Worm (Caenorhabditis elegans) whole organism, young adult: ENCODE data around the gene tgt-1.
A peak's percentile ranks its signal among the peaks of the same experiment; 100 is the strongest.

Experiments
- B0261.1 ChIP-seq: sonication (generic microtip); optimal IDR thresholded peaks from 2 replicates; lab custom pipeline; 2016; ENCODE audit warnings: mild to moderate bottlenecking, missing genetic modification characterization, moderate library complexity, missing compliant biosample characterization
- C06A6.2 ChIP-seq: fragments of 200-800 bp; sonication (Bioruptor generic); conservative IDR thresholded peaks from 2 replicates; pipeline ENCODE4 v1.3.6; 2022; ENCODE audit warnings: missing genetic modification characterization, missing compliant biosample characterization
- D2030.7 ChIP-seq: fragments of 200-800 bp; sonication (Bioruptor generic); IDR thresholded peaks from 2 replicates; pipeline ENCODE4 v1.3.6; 2022; ENCODE audit warnings: missing genetic modification reagents, missing genetic modification characterization, missing compliant biosample characterization
- F10E7.11 ChIP-seq: sonication (generic microtip); optimal IDR thresholded peaks from 2 replicates; lab custom pipeline; 2017; ENCODE audit warnings: mild to moderate bottlenecking, missing genetic modification characterization, moderate library complexity, missing compliant biosample characterization
- F23B12.7 ChIP-seq: sonication (generic microtip); optimal IDR thresholded peaks from 2 replicates; lab custom pipeline; 2017; ENCODE audit warnings: missing genetic modification characterization, mild to moderate bottlenecking, missing compliant biosample characterization, antibody characterized with exemption, moderate library complexity; ENCODE audit not compliant: insufficient read depth
- F33H1.4 ChIP-seq: fragments of 200-800 bp; sonication (Bioruptor generic); IDR thresholded peaks from 2 replicates; pipeline ENCODE4 v1.3.6; 2022; ENCODE audit warnings: missing genetic modification reagents, missing genetic modification characterization, missing compliant biosample characterization
- F39B2.1 ChIP-seq: fragments of 200-800 bp; sonication (Bioruptor generic); IDR thresholded peaks from 2 replicates; pipeline ENCODE4 v1.3.6; 2022; ENCODE audit warnings: missing genetic modification reagents, missing genetic modification characterization, missing compliant biosample characterization
- F57A8.1 ChIP-seq: fragments of 200-800 bp; sonication (Bioruptor generic); optimal IDR thresholded peaks from 2 replicates; lab custom pipeline; 2018; ENCODE audit warnings: mild to moderate bottlenecking, missing genetic modification characterization, moderate library complexity, missing compliant biosample characterization
- K11D2.4 ChIP-seq: fragments of 200-800 bp; sonication (Bioruptor generic); IDR thresholded peaks from 2 replicates; pipeline ENCODE4 v1.3.6; 2022; ENCODE audit warnings: missing genetic modification reagents, missing genetic modification characterization, missing compliant biosample characterization
- K12H6.12 ChIP-seq: fragments of 200-800 bp; sonication (Bioruptor generic); optimal IDR thresholded peaks from 2 replicates; lab custom pipeline; 2018; ENCODE audit warnings: mild to moderate bottlenecking, missing genetic modification characterization, missing compliant biosample characterization
- Y53G8AR.9 ChIP-seq: fragments of 200-800 bp; sonication (Bioruptor generic); conservative IDR thresholded peaks from 2 replicates; pipeline ENCODE4 v1.3.6; 2022; ENCODE audit warnings: missing genetic modification reagents, missing genetic modification characterization, missing compliant biosample characterization
- Y95B8A.8 ChIP-seq: fragments of 200-800 bp; sonication (Bioruptor generic); IDR thresholded peaks from 2 replicates; pipeline ENCODE4 v1.3.6; 2022; ENCODE audit warnings: missing genetic modification reagents, missing genetic modification characterization, missing compliant biosample characterization
- ama-1 ChIP-seq, 3 experiments: fragments of 150-350 bp in 1 of 3; sonication (generic microtip) in 2 of 3; optimal IDR thresholded peaks; 2 replicates each; lab custom pipeline; 2014 to 2018; ENCODE audit warnings: missing biosample characterization in 2 of 3, missing genetic modification characterization in 2 of 3, missing genetic modification reagents in 2 of 3
- atf-7 ChIP-seq: sonication (generic microtip); optimal IDR thresholded peaks from 2 replicates; lab custom pipeline; 2017; ENCODE audit warnings: mild to moderate bottlenecking, missing genetic modification characterization, missing compliant biosample characterization
- attf-5 ChIP-seq: fragments of 200-800 bp; sonication (Bioruptor generic); optimal IDR thresholded peaks from 2 replicates; lab custom pipeline; 2018; ENCODE audit warnings: mild to moderate bottlenecking, missing genetic modification characterization, missing compliant biosample characterization
- attf-6 ChIP-seq: fragments of 200-800 bp; sonication (Bioruptor generic); IDR thresholded peaks from 2 replicates; pipeline ENCODE4 v1.3.6; 2022; ENCODE audit warnings: missing genetic modification reagents, missing genetic modification characterization, missing compliant biosample characterization
- ceh-100 ChIP-seq: fragments of 200-800 bp; sonication (Bioruptor generic); IDR thresholded peaks from 2 replicates; pipeline ENCODE4 v1.3.6; 2022; ENCODE audit warnings: missing genetic modification reagents, missing genetic modification characterization, missing compliant biosample characterization
- ceh-40 ChIP-seq: fragments of 200-800 bp; sonication (Bioruptor generic); IDR thresholded peaks from 2 replicates; pipeline ENCODE4 v1.3.6; 2022; ENCODE audit warnings: missing genetic modification characterization, missing compliant biosample characterization
- ceh-58 ChIP-seq: fragments of 200-800 bp; sonication (Bioruptor generic); IDR thresholded peaks from 2 replicates; pipeline ENCODE4 v1.3.6; 2022; ENCODE audit warnings: missing genetic modification characterization, missing compliant biosample characterization
- ceh-91 ChIP-seq: fragments of 200-800 bp; sonication (Bioruptor generic); IDR thresholded peaks from 2 replicates; pipeline ENCODE4 v1.3.6; 2022; ENCODE audit warnings: missing genetic modification reagents, missing genetic modification characterization, missing compliant biosample characterization
- chd-7 ChIP-seq: sonication (generic microtip); optimal IDR thresholded peaks from 2 replicates; lab custom pipeline; 2016; ENCODE audit warnings: mild to moderate bottlenecking, missing genetic modification characterization, moderate library complexity, missing compliant biosample characterization
- ekl-4 ChIP-seq: fragments of 200-800 bp; sonication (Bioruptor generic); IDR thresholded peaks from 2 replicates; pipeline ENCODE4 v1.3.6; 2022; ENCODE audit warnings: missing genetic modification reagents, missing genetic modification characterization, missing compliant biosample characterization
- gei-17 ChIP-seq: fragments of 200-800 bp; sonication (Bioruptor generic); optimal IDR thresholded peaks from 2 replicates; lab custom pipeline; 2018; ENCODE audit warnings: mild to moderate bottlenecking, missing genetic modification characterization, missing compliant biosample characterization
- hmg-1.2 ChIP-seq: fragments of 200-800 bp; sonication (Bioruptor generic); IDR thresholded peaks from 2 replicates; pipeline ENCODE4 v1.3.6; 2022; ENCODE audit warnings: missing genetic modification reagents, missing genetic modification characterization, missing compliant biosample characterization
- hrde-1 ChIP-seq: sonication (generic microtip); optimal IDR thresholded peaks from 2 replicates; lab custom pipeline; 2016; ENCODE audit warnings: missing genetic modification characterization, mild to moderate bottlenecking, missing compliant biosample characterization, moderate library complexity, missing genotype, missing genetic modification reagents, borderline replicate concordance
- hsf-1 ChIP-seq: fragments of 200-800 bp; sonication (Bioruptor generic); IDR thresholded peaks from 2 replicates; pipeline ENCODE4 v1.3.6; 2022; ENCODE audit warnings: missing genetic modification reagents, missing genetic modification characterization, missing compliant biosample characterization
- let-526 ChIP-seq: fragments of 200-800 bp; sonication (Bioruptor generic); IDR thresholded peaks from 2 replicates; pipeline ENCODE4 v1.3.6; 2022; ENCODE audit warnings: missing genetic modification reagents, missing genetic modification characterization, missing compliant biosample characterization
- let-607 ChIP-seq, 2 experiments: fragments of 200-800 bp in 1 of 2; sonication (Bioruptor generic) in 1 of 2; sonication (generic microtip) in 1 of 2; optimal IDR thresholded peaks; 2 replicates each; lab custom pipeline; 2016 to 2018; ENCODE audit warnings: mild to moderate bottlenecking in 2 of 2, missing compliant biosample characterization in 2 of 2, missing genetic modification characterization in 2 of 2, moderate library complexity in 2 of 2, missing genotype in 1 of 2
- lin-26 ChIP-seq: fragments of 200-800 bp; sonication (Bioruptor generic); IDR thresholded peaks from 2 replicates; pipeline ENCODE4 v1.3.6; 2022; ENCODE audit warnings: missing genetic modification reagents, missing genetic modification characterization, missing compliant biosample characterization
- lin-40 ChIP-seq: sonication (generic microtip); optimal IDR thresholded peaks from 2 replicates; lab custom pipeline; 2016; ENCODE audit warnings: missing genetic modification characterization, mild to moderate bottlenecking, missing compliant biosample characterization, missing genotype, missing genetic modification reagents
- lin-54 ChIP-seq: fragments of 200-800 bp; sonication (Bioruptor generic); optimal IDR thresholded peaks from 2 replicates; lab custom pipeline; 2018; ENCODE audit warnings: mild to moderate bottlenecking, missing genetic modification characterization, missing compliant biosample characterization
- lir-1 ChIP-seq: fragments of 200-800 bp; sonication (Bioruptor generic); conservative IDR thresholded peaks from 2 replicates; pipeline ENCODE4 v1.3.6; 2022; ENCODE audit warnings: missing genetic modification reagents, missing genetic modification characterization, missing compliant biosample characterization
- madf-6 ChIP-seq: fragments of 200-800 bp; sonication (Bioruptor generic); IDR thresholded peaks from 2 replicates; pipeline ENCODE4 v1.3.6; 2022; ENCODE audit warnings: missing genetic modification reagents, missing genetic modification characterization, missing compliant biosample characterization
- madf-8 ChIP-seq: fragments of 200-800 bp; sonication (Bioruptor generic); conservative IDR thresholded peaks from 2 replicates; pipeline ENCODE4 v1.3.6; 2022; ENCODE audit warnings: missing genetic modification reagents, missing genetic modification characterization, missing compliant biosample characterization
- mel-28 ChIP-seq: sonication (generic microtip); optimal IDR thresholded peaks from 2 replicates; lab custom pipeline; 2016; ENCODE audit warnings: borderline replicate concordance, mild to moderate bottlenecking, missing genetic modification characterization, missing compliant biosample characterization
- nfyb-1 ChIP-seq: fragments of 200-800 bp; sonication (Bioruptor generic); IDR thresholded peaks from 2 replicates; pipeline ENCODE4 v1.3.6; 2022; ENCODE audit warnings: missing genetic modification reagents, missing genetic modification characterization, missing compliant biosample characterization
- nhr-90 ChIP-seq: sonication (generic microtip); optimal IDR thresholded peaks from 2 replicates; lab custom pipeline; 2016; ENCODE audit warnings: missing genotype, mild to moderate bottlenecking, missing genetic modification characterization, missing compliant biosample characterization
- pbrm-1 ChIP-seq: fragments of 200-800 bp; sonication (Bioruptor generic); IDR thresholded peaks from 2 replicates; pipeline ENCODE4 v1.3.6; 2022; ENCODE audit warnings: missing genetic modification reagents, missing genetic modification characterization, missing compliant biosample characterization
- sea-2 ChIP-seq: fragments of 200-800 bp; sonication (Bioruptor generic); IDR thresholded peaks from 2 replicates; pipeline ENCODE4 v1.3.6; 2022; ENCODE audit warnings: missing genetic modification characterization, missing compliant biosample characterization
- sptf-2 ChIP-seq: fragments of 200-800 bp; sonication (Bioruptor generic); optimal IDR thresholded peaks from 2 replicates; lab custom pipeline; 2018; ENCODE audit warnings: mild to moderate bottlenecking, missing genetic modification characterization, missing compliant biosample characterization
- tbp1 ChIP-seq: fragments of 200-800 bp; sonication (Bioruptor generic); optimal IDR thresholded peaks from 2 replicates; lab custom pipeline; 2018; ENCODE audit warnings: mild to moderate bottlenecking, missing genetic modification characterization, missing compliant biosample characterization
- tbx-9 ChIP-seq: sonication (generic microtip); optimal IDR thresholded peaks from 2 replicates; lab custom pipeline; 2016; ENCODE audit warnings: borderline replicate concordance, missing genetic modification characterization, inconsistent platforms, missing compliant biosample characterization
- ztf-25 ChIP-seq: fragments of 200-800 bp; sonication (Bioruptor generic); IDR thresholded peaks from 2 replicates; pipeline ENCODE4 v1.3.6; 2022; ENCODE audit warnings: missing genetic modification reagents, missing genetic modification characterization, missing compliant biosample characterization
- ztf-26 ChIP-seq: sonication (generic microtip); optimal IDR thresholded peaks from 2 replicates; lab custom pipeline; 2017; ENCODE audit warnings: missing genetic modification characterization, missing compliant biosample characterization

Gene tgt-1

DNA sequence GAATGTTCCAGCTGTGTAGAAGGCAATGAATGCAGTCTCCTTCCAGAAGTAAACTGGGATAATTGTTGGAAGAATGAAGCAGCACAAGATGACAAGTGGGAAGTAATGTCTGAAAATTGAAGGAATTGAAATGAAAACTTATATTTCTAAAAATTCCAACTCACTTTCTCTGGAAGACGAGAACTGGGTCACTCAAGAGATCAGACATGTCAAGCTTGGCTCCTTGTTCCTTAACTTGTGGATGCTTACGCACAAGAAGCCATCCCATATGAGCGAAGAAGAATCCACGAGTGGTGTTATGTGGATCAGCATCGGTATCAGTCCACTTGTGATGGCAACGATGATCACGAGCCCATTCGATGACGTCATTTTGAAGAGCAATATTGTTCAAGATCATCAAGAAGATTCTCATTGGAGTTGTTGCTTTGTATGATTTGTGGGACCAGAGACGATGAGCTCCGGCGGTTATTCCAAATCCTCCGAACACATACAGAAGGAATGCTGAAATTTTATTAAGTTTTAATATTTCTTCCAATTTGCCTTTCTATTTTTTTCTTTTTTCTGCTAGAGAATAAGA, 45.3 kb downstream of the tgt-1 start:
- TF ChIP-seq F39B2.1 (GFP tag; lab: Robert Waterston, UW) (no peak), madf-6 (GFP tag; lab: Robert Waterston, UW) (no peak), K12H6.12 (tag; lab: Kevin White, UChicago) (no peak), atf-7 (peak; percentile 85), Y95B8A.8 (GFP tag; lab: Robert Waterston, UW) (peak; percentile 56; the same call in 1 of the 2 replicates), let-526 (no peak), Y53G8AR.9 (GFP tag; lab: Robert Waterston, UW) (peak; percentile 68), ama-1 (optimal IDR thresholded peaks at IDR 0.05; lab: Kevin White, UChicago) (no peak), ama-1 (GFP tag; optimal IDR thresholded peaks at IDR 0.05; lab: Kevin White, UChicago) (peak in 1 of 2 experiments; percentile 6), ceh-40 (GFP tag; lab: Robert Waterston, UW) (no peak), F23B12.7 (tag; lab: Kevin White, UChicago) (no peak), lin-26 (GFP tag; lab: Robert Waterston, UW) (0 out of 2 replicates have a peak, but pooled peaks have one; percentile 43)
- TF ChIP-seq, all 124 proteins: peak for 5

DNA sequence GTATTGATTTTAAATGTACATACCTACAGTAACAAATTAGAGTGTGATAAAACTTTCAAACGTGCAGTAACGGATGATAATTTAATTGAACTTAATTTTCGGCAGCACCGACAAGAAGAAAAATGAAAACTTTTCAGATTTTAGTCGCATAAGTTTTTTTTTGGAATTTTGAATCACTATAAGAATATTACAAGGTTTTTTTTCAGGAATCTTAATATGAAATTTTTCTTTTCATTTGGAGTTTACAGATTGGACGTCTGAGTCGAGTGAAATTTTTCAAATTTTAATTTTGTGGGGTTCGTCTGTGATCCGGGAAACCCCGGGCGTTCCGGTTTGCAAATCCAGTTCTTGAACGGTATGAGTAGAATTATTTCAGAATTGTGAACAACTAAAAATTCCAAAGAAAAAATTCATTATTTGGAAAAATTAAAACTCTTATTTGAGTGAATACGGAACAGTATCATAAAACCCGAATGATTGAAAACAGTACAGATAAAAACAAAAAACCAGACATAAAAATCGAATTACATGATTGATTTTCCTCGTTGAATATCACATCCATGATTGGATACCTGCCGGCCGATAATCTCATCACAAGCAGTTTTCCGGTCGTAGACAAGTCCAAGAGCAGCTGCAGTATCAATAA, 46.2 kb downstream of the tgt-1 start:
- TF ChIP-seq hmg-1.2: peak; percentile 33; the same call in 1 of the 2 replicates
- TF ChIP-seq ztf-26 (tag; lab: Kevin White, UChicago): peak; percentile 34
- no peak for TF ChIP-seq tbx-9 (tag; lab: Kevin White, UChicago)
- TF ChIP-seq hsf-1 (GFP tag; lab: Robert Waterston, UW): peak; percentile 12; the same call in 1 of the 2 replicates
- no peak for TF ChIP-seq lin-40 (tag; lab: Kevin White, UChicago)
- TF ChIP-seq ztf-25 (GFP tag; lab: Robert Waterston, UW): no peak
- no peak for TF ChIP-seq D2030.7 (GFP tag; lab: Robert Waterston, UW)
- peak; percentile 22; the same call in 1 of the 2 replicates for TF ChIP-seq ceh-100
- no peak for TF ChIP-seq sea-2 (GFP tag; lab: Robert Waterston, UW)
- no peak for TF ChIP-seq hrde-1 (tag; lab: Kevin White, UChicago)
- TF ChIP-seq gei-17 (GFP tag; lab: Kevin White, UChicago): peak; percentile 26
- no peak for TF ChIP-seq F33H1.4
- no peak for TF ChIP-seq F57A8.1 (GFP tag; lab: Kevin White, UChicago)
- no peak for TF ChIP-seq B0261.1 (tag; lab: Kevin White, UChicago)
- TF ChIP-seq madf-8: no peak
- TF ChIP-seq attf-6 (GFP tag; lab: Robert Waterston, UW): no peak
- peak; percentile 37; the same call in 1 of the 2 replicates for TF ChIP-seq pbrm-1 (GFP tag; lab: Robert Waterston, UW)
- TF ChIP-seq nfyb-1: peak; percentile 65
- peak; percentile 43; the same call in 1 of the 2 replicates for TF ChIP-seq K11D2.4 (GFP tag; lab: Robert Waterston, UW)
- no peak for TF ChIP-seq mel-28
- TF ChIP-seq nhr-90 (tag; lab: Kevin White, UChicago): peak; percentile 61
- TF ChIP-seq ceh-40 (GFP tag; lab: Robert Waterston, UW): no peak
- no peak for TF ChIP-seq F10E7.11 (tag; lab: Kevin White, UChicago)
- peak; percentile 61 for TF ChIP-seq ekl-4 (GFP tag; lab: Robert Waterston, UW)
- 0 out of 2 replicates have a peak, but pooled peaks have one; percentile 8 for TF ChIP-seq ceh-58 (GFP tag; lab: Robert Waterston, UW)
- no peak for TF ChIP-seq attf-5
- no peak for TF ChIP-seq sptf-2
- peak; percentile 56; the same call in 1 of the 2 replicates for TF ChIP-seq F39B2.1 (GFP tag; lab: Robert Waterston, UW)
- peak; percentile 35 for TF ChIP-seq lin-54 (GFP tag; lab: Kevin White, UChicago)
- peak in 1 of 2 experiments; percentile 25 for TF ChIP-seq let-607 (tag; optimal IDR thresholded peaks at IDR 0.05; lab: Kevin White, UChicago)
- TF ChIP-seq ceh-91 (GFP tag; lab: Robert Waterston, UW): no peak
- no peak for TF ChIP-seq lir-1 (GFP tag; lab: Robert Waterston, UW)
- TF ChIP-seq C06A6.2 (GFP tag; lab: Robert Waterston, UW): no peak; the same call in 1 of the 2 replicates
- TF ChIP-seq tbp1 (GFP tag; lab: Kevin White, UChicago): no peak
- TF ChIP-seq chd-7: no peak
